Worm (Caenorhabditis elegans) whole organism, L3 larva: Measurements from ENCODE around the gene elpc-4.

Source experiments
- R02D3.7 ChIP-seq: fragments of 150-350 bp; optimal IDR thresholded peaks from 2 replicates; lab custom pipeline; 2014; ENCODE audit warnings: missing biosample characterization, missing genetic modification characterization
- ceh-82 ChIP-seq: fragments of 150-350 bp; optimal IDR thresholded peaks from 2 replicates; lab custom pipeline; 2014; ENCODE audit warnings: missing biosample characterization, missing genetic modification characterization
- elt-3 ChIP-seq, 3 experiments: fragments of 150-350 bp in 1 of 3; sonication (generic microtip) in 2 of 3; optimal IDR thresholded peaks; 2 replicates in 2 of 3; 4 replicates in 1 of 3; lab custom pipeline; 2014 to 2017; ENCODE audit warnings: missing biosample characterization in 3 of 3, missing genetic modification characterization in 3 of 3
- lin-15B ChIP-seq: fragments of 150-350 bp; optimal IDR thresholded peaks from 2 replicates; lab custom pipeline; 2014; ENCODE audit warnings: missing biosample characterization, missing genetic modification characterization
- nhr-12 ChIP-seq: fragments of 150-350 bp; optimal IDR thresholded peaks from 2 replicates; lab custom pipeline; 2014; ENCODE audit warnings: missing biosample characterization, missing genetic modification characterization
- nhr-237 ChIP-seq: fragments of 150-350 bp; optimal IDR thresholded peaks from 2 replicates; lab custom pipeline; 2014; ENCODE audit warnings: missing biosample characterization, missing genetic modification characterization
- nhr-25 ChIP-seq: sonication (generic microtip); optimal IDR thresholded peaks from 2 replicates; lab custom pipeline; 2017; ENCODE audit warnings: missing biosample characterization, missing genetic modification characterization
- nhr-76 ChIP-seq: fragments of 150-350 bp; sonication (generic microtip); optimal IDR thresholded peaks from 5 replicates; lab custom pipeline; 2014; ENCODE audit warnings: missing biosample characterization, missing genetic modification characterization
- pqm-1 ChIP-seq: fragments of 150-350 bp; optimal IDR thresholded peaks from 2 replicates; lab custom pipeline; 2017; ENCODE audit warnings: missing biosample characterization, missing genetic modification characterization, inconsistent platforms
- sea-2 ChIP-seq: fragments of 150-350 bp; sonication (generic microtip); optimal IDR thresholded peaks from 4 replicates; lab custom pipeline; 2014; ENCODE audit warnings: missing biosample characterization, missing genetic modification reagents, missing genetic modification characterization
- skn-1 ChIP-seq: fragments of 150-350 bp; optimal IDR thresholded peaks from 2 replicates; lab custom pipeline; 2014; ENCODE audit warnings: missing biosample characterization, missing genetic modification characterization
- unc-39 ChIP-seq: sonication (generic microtip); optimal IDR thresholded peaks from 4 replicates; lab custom pipeline; 2017; ENCODE audit warnings: missing biosample characterization, missing genetic modification characterization
- unc-62 ChIP-seq: fragments of 150-350 bp; sonication (generic microtip); optimal IDR thresholded peaks from 4 replicates; lab custom pipeline; 2014; ENCODE audit warnings: missing biosample characterization, missing genetic modification reagents, missing genetic modification characterization

ce11 chrIV:8043722-8044121 is 26.9 kb downstream of the elpc-4 start:
- TF ChIP-seq sea-2 (GFP tag; lab: Kevin White, UChicago) = no peak
- TF ChIP-seq nhr-76 (tag; lab: Kevin White, UChicago) = no peak
- no peak for TF ChIP-seq pqm-1 (tag; lab: Kevin White, UChicago)
- TF ChIP-seq elt-3 (tag; optimal IDR thresholded peaks at IDR 0.05; lab: Kevin White, UChicago) = peak in 1 of 3 experiments; percentile 30
- no peak for TF ChIP-seq R02D3.7 (tag; lab: Kevin White, UChicago)
- TF ChIP-seq skn-1 (tag; lab: Kevin White, UChicago) = no peak
- TF ChIP-seq nhr-25 (tag; lab: Kevin White, UChicago) = no peak
- TF ChIP-seq unc-62 (GFP tag; lab: Kevin White, UChicago) = no peak
- no peak for TF ChIP-seq ceh-82 (tag; lab: Kevin White, UChicago)
- TF ChIP-seq nhr-237 = no peak
- TF ChIP-seq lin-15B = no peak
- no peak for TF ChIP-seq nhr-12 (tag; lab: Kevin White, UChicago)
- TF ChIP-seq unc-39 (tag; lab: Kevin White, UChicago) = no peak
